ENCODE assay signal across 1 fruit fly cellular context in genomic region chrX:11283570-11283969, dm6.
A peak's percentile ranks its signal among the peaks of the same experiment; 100 is the strongest.
TF ChIP-seq lines count a peak whose summit lies in the region.

No protein-coding gene starts in this region.

TF ChIP-seq in whole organism, embryonic, 481 proteins besides CTCF, POLR2A, EP300 and RAD21 (continued from another document):
- TF ChIP-seq CG8290 (GFP tag; optimal IDR thresholded peaks at IDR 0.05; lab: Kevin White, UChicago) (no peak), CG8290 (tag; optimal IDR thresholded peaks at IDR 0.05; lab: Kevin White, UChicago) (peak in 1 of 2 experiments; percentile 38), Antp (GFP tag; optimal IDR thresholded peaks at IDR 0.05; lab: Kevin White, UChicago) (peak; percentile 33)
TF ChIP-seq in whole organism, embryonic: peak in this region for 13.
